Worm (Caenorhabditis elegans): ENCODE measurements around the gene tps-2.

The tps-2 gene

DNA sequence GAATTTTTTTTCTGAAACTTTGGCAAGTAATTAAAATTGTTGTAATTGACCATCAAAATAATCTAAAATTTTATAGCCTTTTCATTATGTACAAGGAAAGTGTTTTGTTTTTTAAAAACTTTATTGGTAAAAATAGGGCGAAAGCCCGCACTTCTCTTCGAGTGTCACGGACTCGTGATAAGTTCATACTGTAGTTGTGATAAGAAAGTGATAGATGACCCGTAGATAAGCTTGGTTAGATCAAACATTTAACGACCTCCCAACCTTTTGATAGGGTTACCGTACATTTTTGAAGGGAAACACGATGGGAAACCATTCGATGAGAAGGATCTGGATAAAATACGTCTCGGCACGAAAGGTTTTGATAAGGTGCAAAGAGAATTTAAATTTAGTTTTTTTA is 15.7 kb downstream of the tps-2 start (continued):
- TF ChIP-seq K12H6.12 (tag; optimal IDR thresholded peaks at IDR 0.05) (no peak), chd-7 (tag; optimal IDR thresholded peaks at IDR 0.05) (no peak), repo-1 (tag; optimal IDR thresholded peaks at IDR 0.05) (no peak), rcor-1 (GFP tag; IDR thresholded peaks at IDR 0.05) (no peak)

ce11 chrII:14616927-14617326 is 16.2 kb downstream of the tps-2 start:
- no peak for TF ChIP-seq tbx-9 (tag; optimal IDR thresholded peaks at IDR 0.05; ENCODE audit: borderline replicate concordance)
- 0 out of 2 replicates have a peak, but pooled peaks have one; percentile 15 for TF ChIP-seq C17E4.6 (GFP tag; IDR thresholded peaks at IDR 0.05)
- TF ChIP-seq Y53G8AR.9 (GFP tag; conservative IDR thresholded peaks at IDR 0.05) = peak; percentile 57; the same call in 1 of the 2 replicates
- no peak for TF ChIP-seq Y53F4B.3 (GFP tag; IDR thresholded peaks at IDR 0.05)
- TF ChIP-seq zfh-2 (GFP tag; conservative IDR thresholded peaks at IDR 0.05) = no peak
- TF ChIP-seq egl-18 (GFP tag; IDR thresholded peaks at IDR 0.05) = 0 out of 2 replicates have a peak, but pooled peaks have one; percentile 20
- peak; percentile 46; the same call in 1 of the 2 replicates for TF ChIP-seq pbrm-1 (GFP tag; IDR thresholded peaks at IDR 0.05)
- TF ChIP-seq F22D6.2 (tag; optimal IDR thresholded peaks at IDR 0.05) = no peak
- peak; percentile 55 for TF ChIP-seq mcd-1 (GFP tag; IDR thresholded peaks at IDR 0.05)
- TF ChIP-seq D2030.7 (GFP tag; IDR thresholded peaks at IDR 0.05) = peak; percentile 70
- TF ChIP-seq F23B12.7 (tag; optimal IDR thresholded peaks at IDR 0.05; ENCODE audit: insufficient read depth) = peak; percentile 44
- TF ChIP-seq nhr-90 (tag; optimal IDR thresholded peaks at IDR 0.05) = peak; percentile 95
- no peak for TF ChIP-seq let-526 (GFP tag; IDR thresholded peaks at IDR 0.05)
- TF ChIP-seq xnd-1 (tag; optimal IDR thresholded peaks at IDR 0.05) = no peak
- no peak for TF ChIP-seq akir-1 (GFP tag; optimal IDR thresholded peaks at IDR 0.05)
- no peak for TF ChIP-seq ceh-91 (GFP tag; IDR thresholded peaks at IDR 0.05)
- 0 out of 2 replicates have a peak, but pooled peaks have one; percentile 68 for TF ChIP-seq nhr-120 (GFP tag; IDR thresholded peaks at IDR 0.05)
- peak; percentile 64; the same call in 1 of the 2 replicates for TF ChIP-seq bed-2 (GFP tag; IDR thresholded peaks at IDR 0.05)
- no peak for TF ChIP-seq lag-1 (GFP tag; IDR thresholded peaks at IDR 0.05)
- 0 out of 2 replicates have a peak, but pooled peaks have one; percentile 28 for TF ChIP-seq hlh-26 (GFP tag; conservative IDR thresholded peaks at IDR 0.05)
- TF ChIP-seq him-1 (tag; optimal IDR thresholded peaks at IDR 0.05) = peak; percentile 64
- peak; percentile 84 for TF ChIP-seq rpc-1 (optimal IDR thresholded peaks at IDR 0.05)
- TF ChIP-seq rpc-1 (tag; optimal IDR thresholded peaks at IDR 0.05) = peak; percentile 91
- TF ChIP-seq F57C9.4 (tag; optimal IDR thresholded peaks at IDR 0.05) = peak; percentile 15
- peak; percentile 3 for TF ChIP-seq lsy-27 (tag; optimal IDR thresholded peaks at IDR 0.05; ENCODE audit: borderline replicate concordance, insufficient read depth)
- TF ChIP-seq ekl-4 (GFP tag; IDR thresholded peaks at IDR 0.05) = peak; percentile 69; the same call in 1 of the 2 replicates
- TF ChIP-seq hlh-12 (tag; optimal IDR thresholded peaks at IDR 0.05) = peak; percentile 73
- TF ChIP-seq Y67H2A.10 (GFP tag; conservative IDR thresholded peaks at IDR 0.05) = no peak
- no peak for TF ChIP-seq F10E7.11 (tag; optimal IDR thresholded peaks at IDR 0.05)
- TF ChIP-seq B0019.2 (GFP tag; conservative IDR thresholded peaks at IDR 0.05) = 0 out of 2 replicates have a peak, but pooled peaks have one; percentile 14
- no peak for TF ChIP-seq ceh-100 (GFP tag; IDR thresholded peaks at IDR 0.05)
- no peak for TF ChIP-seq dpl-1 (GFP tag; optimal IDR thresholded peaks at IDR 0.05)
- TF ChIP-seq lin-40 (tag; optimal IDR thresholded peaks at IDR 0.05) = peak; percentile 12
- TF ChIP-seq F33H1.4 (GFP tag; IDR thresholded peaks at IDR 0.05) = 0 out of 2 replicates have a peak, but pooled peaks have one; percentile 28
- TF ChIP-seq mxl-1 (tag; optimal IDR thresholded peaks at IDR 0.05) = peak; percentile 87
- TF ChIP-seq B0336.3 (GFP tag; IDR thresholded peaks at IDR 0.05) = 0 out of 2 replicates have a peak, but pooled peaks have one; percentile 44
- no peak for TF ChIP-seq cebp-1 (GFP tag; IDR thresholded peaks at IDR 0.05)
- TF ChIP-seq cebp-1 (tag; optimal IDR thresholded peaks at IDR 0.05) = no peak
- peak; percentile 57 for TF ChIP-seq repo-1 (tag; optimal IDR thresholded peaks at IDR 0.05)
- peak; percentile 67 for TF ChIP-seq T07F8.4 (tag; optimal IDR thresholded peaks at IDR 0.05)
- no peak for TF ChIP-seq aptf-2 (GFP tag; conservative IDR thresholded peaks at IDR 0.05)
- TF ChIP-seq sea-2 (GFP tag; IDR thresholded peaks at IDR 0.05) = no peak
- TF ChIP-seq F52B5.7 (tag; optimal IDR thresholded peaks at IDR 0.05) = peak; percentile 74
- TF ChIP-seq tlf-1 (GFP tag; optimal IDR thresholded peaks at IDR 0.05) = peak; percentile 21
